Worm (Caenorhabditis elegans) whole organism, L3 larva: ENCODE data around the gene fubl-1.

Experiments
- ZK546.5 ChIP-seq: sonication (generic microtip); optimal IDR thresholded peaks from 2 replicates; lab custom pipeline; 2017; ENCODE audit warnings: missing biosample characterization, missing genetic modification characterization
- aly-2 ChIP-seq: fragments of 150-350 bp; optimal IDR thresholded peaks from 2 replicates; lab custom pipeline; 2014; ENCODE audit warnings: missing biosample characterization, missing genetic modification characterization
- ama-1 ChIP-seq: fragments of 150-350 bp; optimal IDR thresholded peaks from 2 replicates; lab custom pipeline; 2018
- ceh-16 ChIP-seq: sonication (generic microtip); optimal IDR thresholded peaks from 2 replicates; lab custom pipeline; 2017; ENCODE audit warnings: missing biosample characterization, missing genetic modification characterization
- ceh-28 ChIP-seq: fragments of 150-350 bp; optimal IDR thresholded peaks from 2 replicates; lab custom pipeline; 2014; ENCODE audit warnings: missing biosample characterization, missing genetic modification reagents, missing genetic modification characterization
- ceh-82 ChIP-seq: fragments of 150-350 bp; optimal IDR thresholded peaks from 2 replicates; lab custom pipeline; 2014; ENCODE audit warnings: missing biosample characterization, missing genetic modification characterization
- ceh-9 ChIP-seq: sonication (generic microtip); optimal IDR thresholded peaks from 2 replicates; lab custom pipeline; 2018; ENCODE audit warnings: missing biosample characterization, missing genetic modification characterization
- daf-12 ChIP-seq: fragments of 150-350 bp; optimal IDR thresholded peaks from 2 replicates; lab custom pipeline; 2014; ENCODE audit warnings: missing biosample characterization, missing genetic modification reagents, missing genetic modification characterization
- egl-27 ChIP-seq: sonication (generic microtip); optimal IDR thresholded peaks from 4 replicates; lab custom pipeline; 2017; ENCODE audit warnings: missing biosample characterization, missing genetic modification reagents, missing genetic modification characterization
- elt-1 ChIP-seq: fragments of 150-350 bp; optimal IDR thresholded peaks from 2 replicates; lab custom pipeline; 2014; ENCODE audit warnings: missing biosample characterization, missing genetic modification characterization
- elt-2 ChIP-seq: sonication (generic microtip); optimal IDR thresholded peaks from 2 replicates; lab custom pipeline; 2016; ENCODE audit warnings: missing genetic modification reagents, mild to moderate bottlenecking, missing genetic modification characterization, missing compliant biosample characterization
- elt-3 ChIP-seq, 3 experiments: fragments of 150-350 bp in 1 of 3; sonication (generic microtip) in 2 of 3; optimal IDR thresholded peaks; 2 replicates in 2 of 3; 4 replicates in 1 of 3; lab custom pipeline; 2014 to 2017; ENCODE audit warnings: missing biosample characterization in 3 of 3, missing genetic modification characterization in 3 of 3
- eor-1 ChIP-seq, 2 experiments: fragments of 150-350 bp; optimal IDR thresholded peaks; 2 replicates each; lab custom pipeline; 2014 to 2018; ENCODE audit warnings: missing biosample characterization in 2 of 2, missing genetic modification characterization in 2 of 2
- fkh-10 ChIP-seq: sonication (generic microtip); optimal IDR thresholded peaks from 2 replicates; lab custom pipeline; 2017; ENCODE audit warnings: missing biosample characterization, missing genetic modification reagents, missing genetic modification characterization
- fkh-2 ChIP-seq: fragments of 150-350 bp; optimal IDR thresholded peaks from 2 replicates; lab custom pipeline; 2014; ENCODE audit warnings: missing biosample characterization, missing genetic modification reagents, missing genetic modification characterization
- fos-1 ChIP-seq: fragments of 150-350 bp; optimal IDR thresholded peaks from 2 replicates; lab custom pipeline; 2014; ENCODE audit warnings: missing biosample characterization, missing genetic modification characterization
- jun-1 ChIP-seq: fragments of 150-350 bp; optimal IDR thresholded peaks from 2 replicates; lab custom pipeline; 2014; ENCODE audit warnings: missing biosample characterization, missing genetic modification reagents, missing genetic modification characterization
- lsy-12 ChIP-seq: sonication (generic microtip); optimal IDR thresholded peaks from 2 replicates; lab custom pipeline; 2016; ENCODE audit warnings: mild to moderate bottlenecking, missing genetic modification characterization, missing compliant biosample characterization
- mml-1 ChIP-seq: fragments of 150-350 bp; sonication (generic microtip); optimal IDR thresholded peaks from 3 replicates; lab custom pipeline; 2014; ENCODE audit warnings: missing biosample characterization, missing genetic modification characterization
- nfya-1 ChIP-seq: sonication (generic microtip); optimal IDR thresholded peaks from 2 replicates; lab custom pipeline; 2017; ENCODE audit warnings: missing genetic modification characterization, mild to moderate bottlenecking, missing compliant biosample characterization, antibody characterized with exemption, moderate library complexity; ENCODE audit not compliant: insufficient read depth
- nhr-12 ChIP-seq: fragments of 150-350 bp; optimal IDR thresholded peaks from 2 replicates; lab custom pipeline; 2014; ENCODE audit warnings: missing biosample characterization, missing genetic modification characterization
- nhr-23 ChIP-seq: fragments of 150-350 bp; optimal IDR thresholded peaks from 2 replicates; lab custom pipeline; 2014; ENCODE audit warnings: missing biosample characterization, missing genetic modification reagents, missing genetic modification characterization
- nhr-25 ChIP-seq: sonication (generic microtip); optimal IDR thresholded peaks from 2 replicates; lab custom pipeline; 2017; ENCODE audit warnings: missing biosample characterization, missing genetic modification characterization
- nhr-28 ChIP-seq: fragments of 150-350 bp; optimal IDR thresholded peaks from 2 replicates; lab custom pipeline; 2014; ENCODE audit warnings: missing biosample characterization, missing genetic modification characterization
- nhr-43 ChIP-seq: sonication (generic microtip); optimal IDR thresholded peaks from 2 replicates; lab custom pipeline; 2016; ENCODE audit warnings: mild to moderate bottlenecking, missing genetic modification characterization, missing compliant biosample characterization; ENCODE audit not compliant: poor library complexity, severe bottlenecking
- nhr-67 ChIP-seq: fragments of 150-350 bp; optimal IDR thresholded peaks from 2 replicates; lab custom pipeline; 2014; ENCODE audit warnings: missing biosample characterization, missing genetic modification characterization
- nhr-76 ChIP-seq: fragments of 150-350 bp; sonication (generic microtip); optimal IDR thresholded peaks from 5 replicates; lab custom pipeline; 2014; ENCODE audit warnings: missing biosample characterization, missing genetic modification characterization
- nhr-77 ChIP-seq: fragments of 150-350 bp; optimal IDR thresholded peaks from 2 replicates; lab custom pipeline; 2014; ENCODE audit warnings: missing biosample characterization, missing genetic modification characterization
- pha-4 ChIP-seq: fragments of 150-350 bp; optimal IDR thresholded peaks from 2 replicates; lab custom pipeline; 2014; ENCODE audit warnings: missing biosample characterization, missing genetic modification reagents, missing genetic modification characterization
- pqm-1 ChIP-seq: fragments of 150-350 bp; optimal IDR thresholded peaks from 2 replicates; lab custom pipeline; 2017; ENCODE audit warnings: missing biosample characterization, missing genetic modification characterization, inconsistent platforms
- sea-2 ChIP-seq: fragments of 150-350 bp; sonication (generic microtip); optimal IDR thresholded peaks from 4 replicates; lab custom pipeline; 2014; ENCODE audit warnings: missing biosample characterization, missing genetic modification reagents, missing genetic modification characterization
- skn-1 ChIP-seq: fragments of 150-350 bp; optimal IDR thresholded peaks from 2 replicates; lab custom pipeline; 2014; ENCODE audit warnings: missing biosample characterization, missing genetic modification characterization
- tbx-2 ChIP-seq: sonication (generic microtip); optimal IDR thresholded peaks from 2 replicates; lab custom pipeline; 2016; ENCODE audit warnings: mild to moderate bottlenecking, missing genetic modification characterization, missing compliant biosample characterization
- unc-39 ChIP-seq: sonication (generic microtip); optimal IDR thresholded peaks from 4 replicates; lab custom pipeline; 2017; ENCODE audit warnings: missing biosample characterization, missing genetic modification characterization
- unc-62 ChIP-seq: fragments of 150-350 bp; sonication (generic microtip); optimal IDR thresholded peaks from 4 replicates; lab custom pipeline; 2014; ENCODE audit warnings: missing biosample characterization, missing genetic modification reagents, missing genetic modification characterization
- ztf-11 ChIP-seq: fragments of 150-350 bp; optimal IDR thresholded peaks from 2 replicates; lab custom pipeline; 2014; ENCODE audit warnings: missing biosample characterization, missing genetic modification characterization
- ztf-4 ChIP-seq: fragments of 150-350 bp; optimal IDR thresholded peaks from 2 replicates; lab custom pipeline; 2014; ENCODE audit warnings: missing biosample characterization, missing genetic modification characterization

fubl-1 gene

ce11 chrV:10212027-10212426 lies 26.6 kb downstream of the fubl-1 start, which contains the start of gene zhit-3:
Gene zhit-3 (minus strand): TSS chrV:10212127.
- no peak for TF ChIP-seq skn-1 (tag; lab: Kevin White, UChicago)
- TF ChIP-seq fkh-2 = no peak
- no peak for TF ChIP-seq sea-2 (GFP tag; lab: Kevin White, UChicago)
- TF ChIP-seq pqm-1 (tag; lab: Kevin White, UChicago) = no peak
- no peak for TF ChIP-seq ceh-28
- no peak for TF ChIP-seq elt-2 (tag; lab: Kevin White, UChicago)
- no peak for TF ChIP-seq egl-27 (tag; lab: Kevin White, UChicago)
- TF ChIP-seq elt-1 (tag; lab: Kevin White, UChicago) = no peak
- TF ChIP-seq nfya-1 (tag; lab: Kevin White, UChicago) = no peak
- no peak for TF ChIP-seq elt-3 (tag; optimal IDR thresholded peaks at IDR 0.05; lab: Kevin White, UChicago)
- no peak for TF ChIP-seq nhr-67 (tag; lab: Kevin White, UChicago)
- no peak for TF ChIP-seq ama-1 (lab: Kevin White, UChicago)
- no peak for TF ChIP-seq jun-1 (tag; lab: Kevin White, UChicago)
- no peak for TF ChIP-seq ceh-82 (tag; lab: Kevin White, UChicago)
- no peak for TF ChIP-seq nhr-25 (tag; lab: Kevin White, UChicago)
- TF ChIP-seq nhr-43 (tag; lab: Kevin White, UChicago) = no peak
- TF ChIP-seq ceh-16 (tag; lab: Kevin White, UChicago) = no peak
- no peak for TF ChIP-seq fos-1 (tag; lab: Kevin White, UChicago)
- TF ChIP-seq nhr-12 = no peak
- no peak for TF ChIP-seq nhr-76 (tag; lab: Kevin White, UChicago)

ce11 chrV:10210244-10210643 lies 28.4 kb downstream of the fubl-1 start, which contains the start of gene tftc-3:
Gene tftc-3 (minus strand): TSS chrV:10210344.
- no peak for TF ChIP-seq ZK546.5 (tag; lab: Kevin White, UChicago)
- no peak for TF ChIP-seq jun-1 (tag; lab: Kevin White, UChicago)
- TF ChIP-seq fkh-2 = no peak
- TF ChIP-seq nhr-23 (tag; lab: Kevin White, UChicago) = no peak
- no peak for TF ChIP-seq aly-2 (tag; lab: Kevin White, UChicago)
- TF ChIP-seq pqm-1 (tag; lab: Kevin White, UChicago) = no peak
- no peak for TF ChIP-seq mml-1 (tag; lab: Kevin White, UChicago)
- TF ChIP-seq nhr-28 (tag; lab: Kevin White, UChicago) = no peak
- no peak for TF ChIP-seq ztf-11 (tag; lab: Kevin White, UChicago)
- TF ChIP-seq elt-3 (tag; optimal IDR thresholded peaks at IDR 0.05; lab: Kevin White, UChicago) = no peak
- TF ChIP-seq unc-39 (tag; lab: Kevin White, UChicago) = no peak
- TF ChIP-seq elt-2 (tag; lab: Kevin White, UChicago) = no peak
- TF ChIP-seq tbx-2 = no peak
- no peak for TF ChIP-seq ceh-16 (tag; lab: Kevin White, UChicago)
- no peak for TF ChIP-seq nfya-1 (tag; lab: Kevin White, UChicago)
- no peak for TF ChIP-seq daf-12 (tag; lab: Kevin White, UChicago)
- no peak for TF ChIP-seq nhr-77
- no peak for TF ChIP-seq unc-62 (GFP tag; lab: Kevin White, UChicago)
- no peak for TF ChIP-seq pha-4 (tag; lab: Kevin White, UChicago)

ce11 chrV:10206502-10206901 lies 32.2 kb downstream of the fubl-1 start, which contains the start of gene rpc-25:
Gene rpc-25 (minus strand): TSS chrV:10206602.
- TF ChIP-seq fkh-10 (GFP tag; lab: Kevin White, UChicago) (no peak), sea-2 (GFP tag; lab: Kevin White, UChicago) (no peak)

ce11 chrV:10205483-10205882 lies 33.2 kb downstream of the fubl-1 start, which contains the start of gene ZK856.16:
Gene ZK856.16 (minus strand): TSS chrV:10205583.
- no peak for TF ChIP-seq ztf-4 (tag; lab: Kevin White, UChicago)
- no peak for TF ChIP-seq eor-1 (tag; optimal IDR thresholded peaks at IDR 0.05; lab: Kevin White, UChicago)
- no peak for TF ChIP-seq ZK546.5 (tag; lab: Kevin White, UChicago)
- TF ChIP-seq lsy-12 (tag; lab: Kevin White, UChicago) = no peak
- no peak for TF ChIP-seq daf-12 (tag; lab: Kevin White, UChicago)
- no peak for TF ChIP-seq nhr-77
- no peak for TF ChIP-seq ceh-9 (tag; lab: Kevin White, UChicago)
- no peak for TF ChIP-seq nhr-76 (tag; lab: Kevin White, UChicago)
- no peak for TF ChIP-seq pha-4 (tag; lab: Kevin White, UChicago)
